Worm (Caenorhabditis elegans): ENCODE data around the gene F13A7.1.
"Not testable (repeated sequence)": the region's sequence is repeated elsewhere in the genome, so short reads cannot be mapped to it uniquely, and the experiment has no call there.

F13A7.1 gene

ce11 chrV:16395131-16395530 is 17.4 kb upstream of the F13A7.1 start, which contains the start of gene F13A7.11 (continued):
- TF ChIP-seq elt-1 (tag; optimal IDR thresholded peaks at IDR 0.05) = no peak
- no peak for TF ChIP-seq mbf-1 (tag; optimal IDR thresholded peaks at IDR 0.05)
- TF ChIP-seq zag-1 (tag; optimal IDR thresholded peaks at IDR 0.05) = no peak

ce11 chrV:16393728-16394127 is 16.0 kb upstream of the F13A7.1 start, which contains the start of gene srd-63:
TSS of gene srd-63 (minus strand) at chrV:16393828.
- TF ChIP-seq mdl-1 (tag; optimal IDR thresholded peaks at IDR 0.05) = no peak
- TF ChIP-seq dmd-4 (tag; optimal IDR thresholded peaks at IDR 0.05) = no peak
- TF ChIP-seq sma-9 (GFP tag; optimal IDR thresholded peaks at IDR 0.05) = no peak
- no peak for TF ChIP-seq sma-9 (tag; optimal IDR thresholded peaks at IDR 0.05)
- no peak for TF ChIP-seq aly-2 (tag; optimal IDR thresholded peaks at IDR 0.05)
- no peak for TF ChIP-seq ztf-4 (tag; optimal IDR thresholded peaks at IDR 0.05)
- TF ChIP-seq nhr-237 (tag; optimal IDR thresholded peaks at IDR 0.05) = no peak
- no peak for TF ChIP-seq nhr-6 (tag; optimal IDR thresholded peaks at IDR 0.05)

ce11 chrV:16390655-16391054 is 12.9 kb upstream of the F13A7.1 start, which contains the start of gene gst-44:
TSS of gene gst-44 (plus strand) at chrV:16390891.
- TF ChIP-seq ZK546.5 (tag; optimal IDR thresholded peaks at IDR 0.05) (no peak), nhr-25 (tag; optimal IDR thresholded peaks at IDR 0.05) (no peak), unc-62 (GFP tag; optimal IDR thresholded peaks at IDR 0.05) (no peak), ztf-11 (tag; optimal IDR thresholded peaks at IDR 0.05) (no peak), fos-1 (tag; optimal IDR thresholded peaks at IDR 0.05) (peak; percentile 49), nhr-129 (tag; optimal IDR thresholded peaks at IDR 0.05) (peak; percentile 5), sma-9 (GFP tag; optimal IDR thresholded peaks at IDR 0.05) (peak; percentile 77), sma-9 (tag; optimal IDR thresholded peaks at IDR 0.05) (no peak), F13H6.1 (tag; optimal IDR thresholded peaks at IDR 0.05) (no peak), mab-5 (tag; optimal IDR thresholded peaks at IDR 0.05) (no peak), dmd-4 (tag; optimal IDR thresholded peaks at IDR 0.05) (no peak), lin-11 (tag; optimal IDR thresholded peaks at IDR 0.05) (no peak)

ce11 chrV:16388268-16388667 is 10.5 kb upstream of the F13A7.1 start, which contains the start of gene sri-65:
TSS of gene sri-65 (minus strand) at chrV:16388368.
- TF ChIP-seq nhr-77 (tag; optimal IDR thresholded peaks at IDR 0.05) (no peak), F13H6.1 (tag; optimal IDR thresholded peaks at IDR 0.05) (no peak), unc-62 (GFP tag; optimal IDR thresholded peaks at IDR 0.05) (no peak), C34F6.9 (tag; optimal IDR thresholded peaks at IDR 0.05) (no peak), alr-1 (tag; optimal IDR thresholded peaks at IDR 0.05) (no peak), ztf-1 (GFP tag; conservative IDR thresholded peaks at IDR 0.05) (no peak), nhr-21 (tag; optimal IDR thresholded peaks at IDR 0.05) (no peak), snpc-4 (tag; optimal IDR thresholded peaks at IDR 0.05) (no peak), nhr-25 (tag; optimal IDR thresholded peaks at IDR 0.05) (no peak), ceh-82 (tag; optimal IDR thresholded peaks at IDR 0.05) (no peak), unc-55 (GFP tag; optimal IDR thresholded peaks at IDR 0.05) (no peak), lin-13 (GFP tag; optimal IDR thresholded peaks at IDR 0.05) (no peak), ceh-16 (tag; optimal IDR thresholded peaks at IDR 0.05) (no peak), elt-3 (tag; optimal IDR thresholded peaks at IDR 0.05) (no peak), R02D3.7 (tag; optimal IDR thresholded peaks at IDR 0.05) (no peak), Y55F3AM.14 (GFP tag; optimal IDR thresholded peaks at IDR 0.05) (no peak), zag-1 (tag; optimal IDR thresholded peaks at IDR 0.05) (no peak), nhr-129 (tag; optimal IDR thresholded peaks at IDR 0.05) (no peak), egl-27 (tag; optimal IDR thresholded peaks at IDR 0.05) (no peak)

- TF ChIP-seq ztf-4 (tag; optimal IDR thresholded peaks at IDR 0.05); lin-13 (GFP tag; optimal IDR thresholded peaks at IDR 0.05); aly-2 (tag; optimal IDR thresholded peaks at IDR 0.05): not testable (repeated sequence)
These were observed 6.0 kb upstream of the F13A7.1 start, which contains the start of gene F13A7.7 for ce11 chrV:16383729-16384128. TSS of gene F13A7.7 (minus strand) at chrV:16383829.

- TF ChIP-seq egl-27 (tag; optimal IDR thresholded peaks at IDR 0.05) = no peak
- no peak for TF ChIP-seq unc-62 (GFP tag; optimal IDR thresholded peaks at IDR 0.05)
- no peak for TF ChIP-seq snpc-4 (tag; optimal IDR thresholded peaks at IDR 0.05)
- TF ChIP-seq dmd-4 (tag; optimal IDR thresholded peaks at IDR 0.05) = no peak
- no peak for TF ChIP-seq ceh-16 (tag; optimal IDR thresholded peaks at IDR 0.05)
- no peak for TF ChIP-seq lin-13 (GFP tag; optimal IDR thresholded peaks at IDR 0.05)
- TF ChIP-seq nhr-6 (tag; optimal IDR thresholded peaks at IDR 0.05) = no peak
- no peak for TF ChIP-seq F13H6.1 (tag; optimal IDR thresholded peaks at IDR 0.05)
- TF ChIP-seq elt-3 (tag; optimal IDR thresholded peaks at IDR 0.05) = no peak
- TF ChIP-seq mbf-1 (tag; optimal IDR thresholded peaks at IDR 0.05) = no peak
- TF ChIP-seq gmeb-1 (tag; optimal IDR thresholded peaks at IDR 0.05) = no peak
- no peak for TF ChIP-seq nhr-237 (tag; optimal IDR thresholded peaks at IDR 0.05)
- TF ChIP-seq elt-1 (tag; optimal IDR thresholded peaks at IDR 0.05) = no peak
These were observed 5.2 kb upstream of the F13A7.1 start for ce11 chrV:16382949-16383348.
